Fruit fly (Drosophila melanogaster): ENCODE results near the gene CG13728.

CG13728 gene

dm6 chr3L:17425132-17425713, 42.7 kb upstream of the CG13728 start, which contains the start of the genes Sec3 and COX7B (continued):
- TF ChIP-seq Dbx (GFP tag; IDR thresholded peaks at IDR 0.05) (peak; percentile 67; the same call in 1 of the 3 replicates), luna (GFP tag; optimal IDR thresholded peaks at IDR 0.05) (no peak), stc (GFP tag; IDR thresholded peaks at IDR 0.05) (no peak), tll (GFP tag; optimal IDR thresholded peaks at IDR 0.05) (peak; percentile 35 to 65), fru (optimal IDR thresholded peaks at IDR 0.05) (no peak), onecut (GFP tag; IDR thresholded peaks at IDR 0.05) (peak; percentile 11; the same call in 1 of the 2 replicates), Hr3 (GFP tag; optimal IDR thresholded peaks at IDR 0.05) (peak; percentile 66), shn (GFP tag; optimal IDR thresholded peaks at IDR 0.05) (peak; percentile 52), Awh (GFP tag; IDR thresholded peaks at IDR 0.05) (no peak), Kr (GFP tag; optimal IDR thresholded peaks at IDR 0.05) (no peak), Trl (optimal IDR thresholded peaks at IDR 0.05) (no peak), Trl (GFP tag; optimal IDR thresholded peaks at IDR 0.05) (peak; percentile 20), CG1233 (GFP tag; optimal IDR thresholded peaks at IDR 0.05) (peak; percentile 38), sc (optimal IDR thresholded peaks at IDR 0.05) (no peak), sc (GFP tag; optimal IDR thresholded peaks at IDR 0.05) (no peak), Dip3 (GFP tag; optimal IDR thresholded peaks at IDR 0.05) (peak; percentile 43), CG17568 (GFP tag; optimal IDR thresholded peaks at IDR 0.05) (peak; percentile 52), Lpt (GFP tag; optimal IDR thresholded peaks at IDR 0.05) (no peak), CG16779 (GFP tag; IDR thresholded peaks at IDR 0.05) (no peak), CG3163 (GFP tag; optimal IDR thresholded peaks at IDR 0.05) (no peak), CG18764 (GFP tag; optimal IDR thresholded peaks at IDR 0.05) (peak; percentile 49), CG15514 (GFP tag; optimal IDR thresholded peaks at IDR 0.05) (peak; percentile 70), Meics (GFP tag; optimal IDR thresholded peaks at IDR 0.05) (peak; percentile 50), CG13296 (GFP tag; optimal IDR thresholded peaks at IDR 0.05) (peak; percentile 55), jigr1 (GFP tag; IDR thresholded peaks at IDR 0.05) (no peak), CG6813 (GFP tag; optimal IDR thresholded peaks at IDR 0.05) (no peak), Lim3 (GFP tag; IDR thresholded peaks at IDR 0.05) (no peak), Camta (GFP tag; optimal IDR thresholded peaks at IDR 0.05) (no peak), CG18619 (GFP tag; optimal IDR thresholded peaks at IDR 0.05) (peak; percentile 46), CG11696 (GFP tag; IDR thresholded peaks at IDR 0.05) (no peak), tup (GFP tag; optimal IDR thresholded peaks at IDR 0.05) (peak; percentile 19), Fer1 (GFP tag; optimal IDR thresholded peaks at IDR 0.05) (peak; percentile 72), otp (GFP tag; IDR thresholded peaks at IDR 0.05) (peak; percentile 56; the same call in 1 of the 3 replicates), Hsf (GFP tag; optimal IDR thresholded peaks at IDR 0.05) (peak; percentile 68), vfl (GFP tag; optimal IDR thresholded peaks at IDR 0.05) (peak; percentile 40), bcd (GFP tag; optimal IDR thresholded peaks at IDR 0.05) (peak; percentile 45), ara (GFP tag; IDR thresholded peaks at IDR 0.05) (peak; percentile 16; the same call in 1 of the 2 replicates), wor (GFP tag; IDR thresholded peaks at IDR 0.05) (no peak), ranshi (GFP tag; IDR thresholded peaks at IDR 0.05) (0 out of 2 replicates have a peak, but pooled peaks have one; percentile 33), HmgD (GFP tag; optimal IDR thresholded peaks at IDR 0.05) (peak; percentile 5), CG8765 (GFP tag; IDR thresholded peaks at IDR 0.05) (no peak), CG5245 (GFP tag; optimal IDR thresholded peaks at IDR 0.05) (no peak), CG6765 (GFP tag; optimal IDR thresholded peaks at IDR 0.05) (no peak), zfh2 (GFP tag; optimal IDR thresholded peaks at IDR 0.05) (peak; percentile 59), E2f1 (GFP tag; IDR thresholded peaks at IDR 0.05) (peak; percentile 34), CG2875 (GFP tag; optimal IDR thresholded peaks at IDR 0.05) (no peak), CG33557 (GFP tag; optimal IDR thresholded peaks at IDR 0.05) (peak; percentile 60), ash1 (GFP tag; optimal IDR thresholded peaks at IDR 0.05) (no peak), Myb (GFP tag; optimal IDR thresholded peaks at IDR 0.05) (peak; percentile 28), HHEX (GFP tag; optimal IDR thresholded peaks at IDR 0.05) (peak; percentile 21), nom (GFP tag; optimal IDR thresholded peaks at IDR 0.05) (peak; percentile 15), Bdp1 (GFP tag; optimal IDR thresholded peaks at IDR 0.05) (peak; percentile 46)

Data from whole organism, embryonic.